Fruit fly (Drosophila melanogaster): ENCODE results near the gene CG43121.

CG43121 gene

DNA sequence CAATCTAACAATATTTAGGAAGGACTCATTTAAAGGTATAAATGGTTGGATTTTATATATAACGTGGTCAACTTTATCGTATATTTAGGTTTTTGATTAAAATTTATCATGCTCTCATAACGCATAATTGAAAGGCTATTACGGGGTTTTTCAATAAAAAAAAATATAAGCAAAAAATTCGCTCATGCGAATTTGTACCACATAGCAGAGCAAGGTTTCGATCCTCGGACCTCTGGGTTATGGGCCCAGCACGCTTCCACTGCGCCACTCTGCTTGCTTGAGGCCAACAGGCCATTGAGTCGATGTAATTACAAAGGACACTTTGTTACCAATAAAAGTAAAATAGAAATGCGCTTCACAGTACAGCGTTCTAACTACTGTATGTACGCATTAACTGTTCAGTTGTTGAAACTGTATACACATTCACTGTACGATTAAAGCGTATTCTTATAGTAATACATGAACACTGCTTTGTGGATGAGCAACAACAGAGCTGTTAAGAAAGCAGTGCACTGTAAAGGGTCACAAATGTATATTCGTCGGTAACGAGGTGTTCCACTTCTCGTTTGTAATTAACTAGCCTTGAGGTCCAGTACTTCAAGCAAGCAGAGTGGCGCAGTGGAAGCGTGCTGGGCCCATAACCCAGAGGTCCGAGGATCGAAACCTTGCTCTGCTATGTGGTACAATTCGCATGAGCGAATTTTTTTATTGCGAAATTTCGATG is 1.7 kb upstream of the CG43121 start:
- TF ChIP-seq Vsx2 (GFP tag; optimal IDR thresholded peaks at IDR 0.05; ENCODE audit: partially characterized antibody) (no peak), dl (GFP tag; optimal IDR thresholded peaks at IDR 0.05; ENCODE audit: insufficient read depth in 1 of 2, partially characterized antibody in 2 of 2) (no peak), tai (GFP tag; optimal IDR thresholded peaks at IDR 0.05) (no peak), Hr83 (GFP tag; optimal IDR thresholded peaks at IDR 0.05; ENCODE audit: poor library complexity, severe bottlenecking) (no peak), Dif (GFP tag; optimal IDR thresholded peaks at IDR 0.05; ENCODE audit: partially characterized antibody) (no peak), HLH106 (tag; optimal IDR thresholded peaks at IDR 0.05) (no peak), foxo (GFP tag; optimal IDR thresholded peaks at IDR 0.05) (no peak), Dfd (GFP tag; optimal IDR thresholded peaks at IDR 0.05) (no peak), Mio (GFP tag; optimal IDR thresholded peaks at IDR 0.05) (no peak), CG32264 (GFP tag; optimal IDR thresholded peaks at IDR 0.05) (no peak), N (GFP tag; optimal IDR thresholded peaks at IDR 0.05) (peak; percentile 90), OdsH (GFP tag; optimal IDR thresholded peaks at IDR 0.05) (no peak), lola (GFP tag; optimal IDR thresholded peaks at IDR 0.05) (no peak), jim (GFP tag; optimal IDR thresholded peaks at IDR 0.05) (no peak), Rel (GFP tag; optimal IDR thresholded peaks at IDR 0.05) (no peak), Rel (tag; optimal IDR thresholded peaks at IDR 0.05) (peak; percentile 5), br (GFP tag; optimal IDR thresholded peaks at IDR 0.05) (no peak), brk (GFP tag; optimal IDR thresholded peaks at IDR 0.05) (no peak), Myc (optimal IDR thresholded peaks at IDR 0.05) (peak; percentile 61), GATAd (GFP tag; optimal IDR thresholded peaks at IDR 0.05) (no peak), Sp1 (GFP tag; optimal IDR thresholded peaks at IDR 0.05) (no peak), sv (GFP tag; optimal IDR thresholded peaks at IDR 0.05) (no peak), Jra (GFP tag; optimal IDR thresholded peaks at IDR 0.05) (peak; percentile 13), sage (GFP tag; optimal IDR thresholded peaks at IDR 0.05) (no peak), woc (GFP tag; optimal IDR thresholded peaks at IDR 0.05) (no peak), Hr78 (GFP tag; optimal IDR thresholded peaks at IDR 0.05) (peak; percentile 28), Abd-B (GFP tag; optimal IDR thresholded peaks at IDR 0.05) (no peak), fru (GFP tag; optimal IDR thresholded peaks at IDR 0.05) (peak; percentile 0), CrebA (GFP tag; optimal IDR thresholded peaks at IDR 0.05; ENCODE audit: borderline replicate concordance) (no peak)

DNA sequence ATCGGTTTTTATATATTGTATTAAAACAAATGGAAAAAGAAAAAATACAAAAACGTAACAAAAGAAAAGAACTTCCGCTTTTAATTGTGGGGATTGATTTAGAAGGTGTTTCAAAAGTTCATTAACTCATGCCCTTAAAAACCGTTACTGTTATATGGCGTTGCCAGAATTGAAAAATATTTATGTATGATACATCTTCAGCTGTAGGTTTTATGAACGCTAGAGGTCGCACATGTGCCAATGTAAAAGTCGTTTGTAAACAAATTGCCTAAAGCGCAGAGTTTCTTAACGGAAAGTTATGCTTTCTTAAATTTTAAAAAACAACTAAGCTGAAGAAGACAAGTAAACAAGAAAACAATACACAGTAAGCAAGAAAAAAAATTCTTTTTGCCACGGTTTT is 691 bp downstream of the CG43121 start:
- TF ChIP-seq tai (GFP tag; optimal IDR thresholded peaks at IDR 0.05) (peak; percentile 31), ey (GFP tag; optimal IDR thresholded peaks at IDR 0.05) (no peak), Dif (GFP tag; optimal IDR thresholded peaks at IDR 0.05; ENCODE audit: partially characterized antibody) (no peak), sv (GFP tag; optimal IDR thresholded peaks at IDR 0.05) (no peak), fru (GFP tag; optimal IDR thresholded peaks at IDR 0.05) (peak; percentile 6), foxo (GFP tag; optimal IDR thresholded peaks at IDR 0.05) (peak in 1 of 2 experiments; percentile 29), h (GFP tag; optimal IDR thresholded peaks at IDR 0.05) (no peak), rgr (GFP tag; optimal IDR thresholded peaks at IDR 0.05) (peak; percentile 13), OdsH (GFP tag; optimal IDR thresholded peaks at IDR 0.05) (no peak)

dm6 chr3L:14668638-14669037 is 3.6 kb downstream of the CG43121 start:
- no peak for TF ChIP-seq brk (GFP tag; optimal IDR thresholded peaks at IDR 0.05)
- TF ChIP-seq N (GFP tag; optimal IDR thresholded peaks at IDR 0.05) = no peak
- TF ChIP-seq CrebA (GFP tag; optimal IDR thresholded peaks at IDR 0.05; ENCODE audit: borderline replicate concordance) = no peak
- TF ChIP-seq woc (GFP tag; optimal IDR thresholded peaks at IDR 0.05) = no peak
- no peak for TF ChIP-seq sage (GFP tag; optimal IDR thresholded peaks at IDR 0.05)
- no peak for TF ChIP-seq Hr83 (GFP tag; optimal IDR thresholded peaks at IDR 0.05; ENCODE audit: poor library complexity, severe bottlenecking)
- no peak for TF ChIP-seq tai (GFP tag; optimal IDR thresholded peaks at IDR 0.05)
- no peak for TF ChIP-seq Sp1 (GFP tag; optimal IDR thresholded peaks at IDR 0.05)
- no peak for TF ChIP-seq Vsx2 (GFP tag; optimal IDR thresholded peaks at IDR 0.05; ENCODE audit: partially characterized antibody)

DNA sequence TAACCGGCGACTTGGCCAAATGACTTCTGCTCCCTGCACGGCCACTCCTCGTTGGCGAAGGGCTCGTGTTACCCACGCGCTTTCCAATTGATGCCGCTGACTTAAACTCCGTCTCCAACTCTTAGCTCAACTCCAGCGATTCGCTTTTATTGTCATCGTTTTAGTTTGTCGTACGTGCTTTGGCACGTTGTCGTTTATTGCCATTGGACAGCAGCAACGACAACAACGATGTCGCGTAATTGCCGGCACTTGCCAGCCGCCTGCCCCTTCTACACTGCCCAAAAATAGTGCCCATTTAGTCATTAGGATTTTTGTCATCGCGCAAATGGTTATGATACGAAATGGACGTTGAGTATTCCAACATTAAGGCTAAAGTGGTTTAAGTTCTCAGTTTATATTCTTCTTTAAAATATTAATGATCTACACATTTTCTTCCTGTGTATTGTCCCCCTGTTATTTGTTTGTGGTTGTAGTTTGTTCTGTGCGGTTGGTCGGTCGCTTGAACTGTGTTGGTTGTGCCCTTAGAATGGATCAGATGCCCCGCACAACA is 6.4 kb downstream of the CG43121 start:
- no peak for TF ChIP-seq CG9705 (GFP tag; optimal IDR thresholded peaks at IDR 0.05)
- TF ChIP-seq foxo (GFP tag; optimal IDR thresholded peaks at IDR 0.05) = peak in 1 of 2 experiments; percentile 72
- TF ChIP-seq dl (GFP tag; optimal IDR thresholded peaks at IDR 0.05; ENCODE audit: insufficient read depth in 1 of 2, partially characterized antibody in 2 of 2) = no peak
- peak; percentile 88 for TF ChIP-seq sv (GFP tag; optimal IDR thresholded peaks at IDR 0.05)
- TF ChIP-seq Hr83 (GFP tag; optimal IDR thresholded peaks at IDR 0.05; ENCODE audit: poor library complexity, severe bottlenecking) = no peak
- TF ChIP-seq rgr (GFP tag; optimal IDR thresholded peaks at IDR 0.05) = peak; percentile 79
- TF ChIP-seq Jra (GFP tag; optimal IDR thresholded peaks at IDR 0.05) = no peak
- TF ChIP-seq HLH106 (tag; optimal IDR thresholded peaks at IDR 0.05) = peak; percentile 60
- TF ChIP-seq Dif (GFP tag; optimal IDR thresholded peaks at IDR 0.05; ENCODE audit: partially characterized antibody) = no peak
- no peak for TF ChIP-seq pan (optimal IDR thresholded peaks at IDR 0.05)
- no peak for TF ChIP-seq lola (GFP tag; optimal IDR thresholded peaks at IDR 0.05)
- peak; percentile 73 for TF ChIP-seq ey (GFP tag; optimal IDR thresholded peaks at IDR 0.05)
- peak; percentile 60 for TF ChIP-seq Hnf4 (GFP tag; optimal IDR thresholded peaks at IDR 0.05)
- TF ChIP-seq CG32264 (GFP tag; optimal IDR thresholded peaks at IDR 0.05) = peak; percentile 9
- TF ChIP-seq Mio (GFP tag; optimal IDR thresholded peaks at IDR 0.05) = no peak
- no peak for TF ChIP-seq usp (GFP tag; optimal IDR thresholded peaks at IDR 0.05)
- TF ChIP-seq GATAd (GFP tag; optimal IDR thresholded peaks at IDR 0.05) = no peak
- no peak for TF ChIP-seq CrebA (GFP tag; optimal IDR thresholded peaks at IDR 0.05; ENCODE audit: borderline replicate concordance)
- TF ChIP-seq woc (GFP tag; optimal IDR thresholded peaks at IDR 0.05) = peak; percentile 41
- peak; percentile 61 for TF ChIP-seq psq (GFP tag; optimal IDR thresholded peaks at IDR 0.05)
- peak; percentile 79 for TF ChIP-seq h (GFP tag; optimal IDR thresholded peaks at IDR 0.05)
- TF ChIP-seq fru (GFP tag; optimal IDR thresholded peaks at IDR 0.05) = peak; percentile 75
- peak; percentile 68 for TF ChIP-seq OdsH (GFP tag; optimal IDR thresholded peaks at IDR 0.05)
- TF ChIP-seq Sp1 (GFP tag; optimal IDR thresholded peaks at IDR 0.05) = peak; percentile 66
- TF ChIP-seq Abd-B (GFP tag; optimal IDR thresholded peaks at IDR 0.05) = no peak
- TF ChIP-seq br (GFP tag; optimal IDR thresholded peaks at IDR 0.05) = peak; percentile 76
- no peak for TF ChIP-seq dsf (GFP tag; optimal IDR thresholded peaks at IDR 0.05; ENCODE audit: borderline replicate concordance)
